Fruit fly (Drosophila melanogaster): ENCODE measurements around the gene Noc1.

Noc1 gene

DNA sequence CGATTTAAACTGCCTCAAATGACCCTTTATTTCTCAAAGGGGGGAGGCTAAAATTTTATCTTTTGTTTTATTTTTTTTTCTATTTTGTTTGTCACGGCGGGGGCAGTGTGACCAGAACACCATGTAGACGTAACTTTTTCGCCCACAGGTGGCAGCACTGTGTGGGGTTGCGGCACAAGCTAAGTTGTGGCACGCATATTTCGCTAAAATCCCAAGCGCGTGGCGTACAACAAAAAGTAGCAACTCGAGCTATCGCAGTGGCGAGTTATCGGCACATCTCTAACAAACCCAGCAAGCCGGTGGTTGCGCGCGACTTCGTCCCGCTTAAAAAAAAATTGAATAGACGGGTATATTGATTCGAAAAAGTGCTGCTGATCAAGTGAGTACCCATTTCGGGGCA is 48.5 kb downstream of the Noc1 start, which contains the start of the genes Ufd1 and NaPi-III (continued):
- 0 out of 2 replicates have a peak, but pooled peaks have one; percentile 16 for TF ChIP-seq Atf6 (GFP tag; IDR thresholded peaks at IDR 0.05)
- peak; percentile 57 for TF ChIP-seq CG17359 (tag; optimal IDR thresholded peaks at IDR 0.05)
- TF ChIP-seq Jarid2 (GFP tag; optimal IDR thresholded peaks at IDR 0.05) = no peak
- TF ChIP-seq CG42726 (GFP tag; IDR thresholded peaks at IDR 0.05; ENCODE audit: partially characterized antibody) = peak; percentile 90
- no peak for TF ChIP-seq Nf-YB (GFP tag; optimal IDR thresholded peaks at IDR 0.05)
- peak; percentile 80 for TF ChIP-seq CG13894 (tag; optimal IDR thresholded peaks at IDR 0.05)
- TF ChIP-seq YL-1 (GFP tag; optimal IDR thresholded peaks at IDR 0.05) = peak; percentile 79
- TF ChIP-seq CG7271 (tag; optimal IDR thresholded peaks at IDR 0.05) = no peak
- TF ChIP-seq CG15073 (GFP tag; optimal IDR thresholded peaks at IDR 0.05) = no peak
- TF ChIP-seq CG10979 (tag; optimal IDR thresholded peaks at IDR 0.05) = no peak
- no peak for TF ChIP-seq tio (GFP tag; optimal IDR thresholded peaks at IDR 0.05)
- peak; percentile 91 for TF ChIP-seq CG2116 (GFP tag; optimal IDR thresholded peaks at IDR 0.05)
- no peak for TF ChIP-seq CG17802 (tag; optimal IDR thresholded peaks at IDR 0.05)
- peak; percentile 78 for TF ChIP-seq Dref (GFP tag; IDR thresholded peaks at IDR 0.05)
- peak; percentile 71 for TF ChIP-seq CG15601 (tag; optimal IDR thresholded peaks at IDR 0.05)
- TF ChIP-seq amos (GFP tag; IDR thresholded peaks at IDR 0.05; ENCODE audit: partially characterized antibody) = peak; percentile 90
- no peak for TF ChIP-seq sim (GFP tag; IDR thresholded peaks at IDR 0.05)
- TF ChIP-seq Bteb2 (GFP tag; optimal IDR thresholded peaks at IDR 0.05) = no peak
- no peak for TF ChIP-seq CG1832 (GFP tag; optimal IDR thresholded peaks at IDR 0.05)
- peak; percentile 86 for TF ChIP-seq Dip2 (GFP tag; IDR thresholded peaks at IDR 0.05)
- peak; percentile 56 for TF ChIP-seq CG2712 (tag; optimal IDR thresholded peaks at IDR 0.05)
- 0 out of 2 replicates have a peak, but pooled peaks have one; percentile 19 for TF ChIP-seq al (GFP tag; IDR thresholded peaks at IDR 0.05)
- TF ChIP-seq odd (GFP tag; optimal IDR thresholded peaks at IDR 0.05) = no peak
- TF ChIP-seq luna (GFP tag; optimal IDR thresholded peaks at IDR 0.05) = peak; percentile 2
- no peak for TF ChIP-seq CG7987 (GFP tag; optimal IDR thresholded peaks at IDR 0.05)
- TF ChIP-seq BEAF-32 (GFP tag; optimal IDR thresholded peaks at IDR 0.05) = peak; percentile 92
- peak; percentile 59 for TF ChIP-seq phol (tag; optimal IDR thresholded peaks at IDR 0.05)
- no peak for TF ChIP-seq peb (GFP tag; IDR thresholded peaks at IDR 0.05)
- TF ChIP-seq BtbVII (GFP tag; optimal IDR thresholded peaks at IDR 0.05) = no peak
- TF ChIP-seq gsb-n (tag; optimal IDR thresholded peaks at IDR 0.05) = peak; percentile 9
- no peak for TF ChIP-seq Atf-2 (GFP tag; optimal IDR thresholded peaks at IDR 0.05)
- peak in 1 of 3 experiments; percentile 80 for TF ChIP-seq Stat92E (GFP tag; optimal IDR thresholded peaks at IDR 0.05)
- no peak for TF ChIP-seq ttk (GFP tag; IDR thresholded peaks at IDR 0.05)
- TF ChIP-seq E2f2 (GFP tag; IDR thresholded peaks at IDR 0.05) = peak; percentile 91
- TF ChIP-seq CG6654 (GFP tag; optimal IDR thresholded peaks at IDR 0.05) = no peak
- peak; percentile 74 for TF ChIP-seq nmo (GFP tag; optimal IDR thresholded peaks at IDR 0.05)
- peak; percentile 42 for TF ChIP-seq Mad (GFP tag; optimal IDR thresholded peaks at IDR 0.05)
- TF ChIP-seq grau (tag; optimal IDR thresholded peaks at IDR 0.05) = peak; percentile 46
- TF ChIP-seq gcm2 (GFP tag; optimal IDR thresholded peaks at IDR 0.05) = no peak
- TF ChIP-seq zen (tag; optimal IDR thresholded peaks at IDR 0.05) = peak; percentile 39
- peak in 1 of 2 experiments; percentile 69 for TF ChIP-seq crp (GFP tag; optimal IDR thresholded peaks at IDR 0.05)
- TF ChIP-seq org-1 (GFP tag; optimal IDR thresholded peaks at IDR 0.05) = no peak
- peak; percentile 57; the same call in 1 of the 2 replicates for TF ChIP-seq CG32767 (GFP tag; IDR thresholded peaks at IDR 0.05)
- TF ChIP-seq kay (GFP tag; optimal IDR thresholded peaks at IDR 0.05) = peak; percentile 15
